Worm (Caenorhabditis elegans) whole organism, L4 larva: Measurements from ENCODE around the gene F11A5.13.

Experiments used
- aly-2 ChIP-seq: sonication (generic microtip); optimal IDR thresholded peaks from 2 replicates; lab custom pipeline; 2018; ENCODE audit warnings: missing biosample characterization, missing genetic modification characterization
- ama-1 ChIP-seq: fragments of 150-350 bp; optimal IDR thresholded peaks from 2 replicates; lab custom pipeline; 2014; ENCODE audit warnings: inconsistent platforms, mixed read lengths
- ceh-32 ChIP-seq: sonication (generic microtip); optimal IDR thresholded peaks from 2 replicates; lab custom pipeline; 2016; ENCODE audit warnings: mild to moderate bottlenecking, missing genetic modification characterization, missing compliant biosample characterization; ENCODE audit not compliant: poor library complexity
- dve-1 ChIP-seq: sonication (generic microtip); optimal IDR thresholded peaks from 2 replicates; lab custom pipeline; 2017; ENCODE audit warnings: antibody characterized with exemption, mild to moderate bottlenecking, missing genetic modification characterization, missing compliant biosample characterization; ENCODE audit not compliant: insufficient read depth
- jun-1 ChIP-seq: fragments of 150-350 bp; optimal IDR thresholded peaks from 2 replicates; lab custom pipeline; 2014; ENCODE audit warnings: missing biosample characterization, missing genetic modification reagents, missing genetic modification characterization
- lsy-2 ChIP-seq, 2 experiments: fragments of 150-350 bp in 1 of 2; sonication (generic microtip) in 1 of 2; optimal IDR thresholded peaks; 2 replicates each; lab custom pipeline; 2014 to 2017; ENCODE audit warnings: missing biosample characterization in 2 of 2, missing genetic modification characterization in 2 of 2
- mep-1 ChIP-seq: fragments of 150-350 bp; sonication (generic microtip); optimal IDR thresholded peaks from 3 replicates; lab custom pipeline; 2014; ENCODE audit warnings: missing biosample characterization, missing genetic modification characterization
- nhr-10 ChIP-seq: fragments of 150-350 bp; optimal IDR thresholded peaks from 2 replicates; lab custom pipeline; 2014; ENCODE audit warnings: missing biosample characterization, missing genetic modification characterization
- nhr-41 ChIP-seq: fragments of 200-800 bp; sonication (Bioruptor generic); IDR thresholded peaks from 2 replicates; pipeline ENCODE4 v1.3.6; 2022; ENCODE audit warnings: missing genetic modification reagents, missing genetic modification characterization, missing compliant biosample characterization
- nhr-77 ChIP-seq: fragments of 150-350 bp; optimal IDR thresholded peaks from 2 replicates; lab custom pipeline; 2014; ENCODE audit warnings: missing biosample characterization, missing genetic modification characterization
- php-3 ChIP-seq: fragments of 200-800 bp; sonication (Bioruptor generic); IDR thresholded peaks from 2 replicates; pipeline ENCODE4 v1.3.6; 2022; ENCODE audit warnings: missing genetic modification reagents, missing genetic modification characterization, missing compliant biosample characterization
- skn-1 ChIP-seq: fragments of 150-350 bp; optimal IDR thresholded peaks from 2 replicates; lab custom pipeline; 2014; ENCODE audit warnings: missing biosample characterization, missing genetic modification characterization
- unc-130 ChIP-seq: sonication (generic microtip); optimal IDR thresholded peaks from 2 replicates; lab custom pipeline; 2016; ENCODE audit warnings: missing genetic modification reagents, missing genetic modification characterization, missing compliant biosample characterization

DNA sequence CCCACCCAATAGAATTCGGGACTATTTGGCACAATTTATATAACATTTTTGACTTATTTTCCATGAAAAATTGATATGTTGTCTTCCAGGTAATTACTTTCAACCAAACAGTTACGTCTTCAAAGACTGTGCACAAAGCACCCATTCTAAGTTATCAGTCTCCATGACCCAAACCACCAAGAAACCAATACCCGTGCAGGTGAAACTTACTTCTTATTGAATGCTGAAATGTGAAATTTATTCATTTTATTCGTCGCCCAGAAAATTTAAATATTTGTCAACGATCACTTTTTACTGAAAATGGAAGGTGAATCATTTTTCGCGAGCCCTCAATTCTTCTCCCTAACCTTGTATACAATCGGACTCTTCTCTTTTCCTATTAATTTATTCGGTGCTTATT, 36.0 kb downstream of the F11A5.13 start, which contains the start of gene srh-281:
- no peak for TF ChIP-seq lsy-2 (tag; optimal IDR thresholded peaks at IDR 0.05; lab: Kevin White, UChicago)
- TF ChIP-seq mep-1 (tag; lab: Kevin White, UChicago): no peak
- TF ChIP-seq skn-1 (tag; lab: Kevin White, UChicago): no peak
- no peak for TF ChIP-seq unc-130
- TF ChIP-seq ceh-32 (tag; lab: Kevin White, UChicago): no peak
- no peak for TF ChIP-seq aly-2 (tag; lab: Kevin White, UChicago)
- TF ChIP-seq nhr-41 (GFP tag; lab: Robert Waterston, UW): no peak
- TF ChIP-seq dve-1 (tag; lab: Kevin White, UChicago): no peak
- TF ChIP-seq php-3 (GFP tag; lab: Robert Waterston, UW): no peak
- TF ChIP-seq nhr-77 (tag; lab: Kevin White, UChicago): no peak
- TF ChIP-seq ama-1 (lab: Kevin White, UChicago): no peak
- TF ChIP-seq nhr-10 (tag; lab: Kevin White, UChicago): no peak
- no peak for TF ChIP-seq jun-1 (tag; lab: Kevin White, UChicago)
